Worm (Caenorhabditis elegans) whole organism, L1 larva: ENCODE results near the gene nhr-43.

ENCODE experiments used
- C34B4.2 ChIP-seq: sonication (generic microtip); optimal IDR thresholded peaks from 2 replicates; lab custom pipeline; 2017; ENCODE audit warnings: mild to moderate bottlenecking, missing genetic modification characterization, missing compliant biosample characterization
- ama-1 ChIP-seq: fragments of 150-350 bp; optimal IDR thresholded peaks from 2 replicates; lab custom pipeline; 2014
- egl-27 ChIP-seq, 2 experiments: fragments of 150-350 bp in 1 of 2; sonication (generic microtip); optimal IDR thresholded peaks; 3 replicates each; lab custom pipeline; 2017 to 2018; ENCODE audit warnings: missing biosample characterization in 2 of 2, missing genetic modification characterization in 2 of 2, missing genetic modification reagents in 2 of 2
- ets-5 ChIP-seq: fragments of 200-800 bp; sonication (Bioruptor generic); IDR thresholded peaks from 2 replicates; pipeline ENCODE4 v1.3.6; 2022; ENCODE audit warnings: missing genetic modification characterization, missing compliant biosample characterization
- fos-1 ChIP-seq: fragments of 150-350 bp; optimal IDR thresholded peaks from 2 replicates; lab custom pipeline; 2014; ENCODE audit warnings: missing biosample characterization, missing genetic modification characterization
- mdl-1 ChIP-seq, 2 experiments: fragments of 150-350 bp; optimal IDR thresholded peaks; 2 replicates each; lab custom pipeline; 2014 to 2017; ENCODE audit warnings: missing biosample characterization in 2 of 2, missing genetic modification characterization in 2 of 2, inconsistent platforms in 1 of 2
- pag-3 ChIP-seq: sonication (generic microtip); optimal IDR thresholded peaks from 2 replicates; lab custom pipeline; 2017; ENCODE audit warnings: missing genetic modification characterization, mild to moderate bottlenecking, missing compliant biosample characterization, antibody characterized with exemption, borderline replicate concordance; ENCODE audit not compliant: insufficient read depth
- unc-62 ChIP-seq: fragments of 150-350 bp; optimal IDR thresholded peaks from 2 replicates; lab custom pipeline; 2014; ENCODE audit warnings: missing biosample characterization, missing genetic modification reagents, missing genetic modification characterization
- unc-86 ChIP-seq: sonication (generic microtip); optimal IDR thresholded peaks from 2 replicates; lab custom pipeline; 2016; ENCODE audit warnings: missing genetic modification characterization, missing compliant biosample characterization

DNA sequence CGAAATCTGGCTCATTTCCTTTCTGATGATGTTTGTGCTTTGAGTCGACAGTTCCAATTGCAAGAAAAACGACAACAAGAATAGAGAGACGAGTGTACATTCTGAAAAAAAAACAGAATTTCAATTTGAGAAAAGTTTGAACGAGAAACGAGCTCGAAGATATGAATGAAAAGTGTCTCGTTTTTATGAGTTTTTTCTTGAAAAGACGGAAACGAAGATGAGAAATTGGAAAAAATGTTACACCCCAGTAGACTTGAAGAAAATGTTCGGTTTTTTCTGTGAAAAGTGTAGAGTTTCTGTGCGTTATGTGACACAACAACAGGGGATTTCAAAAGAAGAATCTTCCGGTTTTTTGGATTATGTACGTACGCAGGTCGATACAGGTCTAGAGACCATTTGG is 23.7 kb downstream of the nhr-43 start, which contains the start of gene srlf-31:
- no peak for TF ChIP-seq mdl-1 (tag; optimal IDR thresholded peaks at IDR 0.05; lab: Kevin White, UChicago)
- no peak for TF ChIP-seq pag-3
- no peak for TF ChIP-seq ets-5 (GFP tag; lab: Robert Waterston, UW)
- no peak for TF ChIP-seq unc-86
- no peak for TF ChIP-seq C34B4.2 (tag; lab: Kevin White, UChicago)
- no peak for TF ChIP-seq unc-62 (GFP tag; lab: Kevin White, UChicago)
- TF ChIP-seq fos-1 (tag; lab: Kevin White, UChicago), result no peak
- TF ChIP-seq egl-27 (tag; optimal IDR thresholded peaks at IDR 0.05; lab: Kevin White, UChicago), result no peak
- TF ChIP-seq ama-1 (lab: Kevin White, UChicago), result no peak
